Fruit fly (Drosophila melanogaster) whole organism, wandering third instar larva: ENCODE measurements around the gene CG6066.

ENCODE experiments used
- Abd-B ChIP-seq: fragments of >200 bp; optimal IDR thresholded peaks from 2 replicates; lab custom pipeline; 2017; ENCODE audit warnings: missing biosample characterization, missing genetic modification characterization
- CG32264 ChIP-seq: fragments of 200-800 bp; sonication (Bioruptor generic); optimal IDR thresholded peaks from 2 replicates; lab custom pipeline; 2016; ENCODE audit warnings: missing biosample characterization, missing genetic modification characterization
- CG9705 ChIP-seq: fragments of 200-800 bp; sonication (Bioruptor generic); optimal IDR thresholded peaks from 2 replicates; lab custom pipeline; 2018; ENCODE audit warnings: missing biosample characterization, mild to moderate bottlenecking, missing genetic modification characterization
- CrebA ChIP-seq: fragments of 200-800 bp; sonication (Bioruptor generic); optimal IDR thresholded peaks from 2 replicates; lab custom pipeline; 2016; ENCODE audit warnings: missing biosample characterization, mild to moderate bottlenecking, missing genetic modification characterization, borderline replicate concordance
- Dfd ChIP-seq: fragments of >200 bp; optimal IDR thresholded peaks from 2 replicates; lab custom pipeline; 2017; ENCODE audit warnings: missing biosample characterization, missing genetic modification characterization
- Dif ChIP-seq: fragments of 200-275, 200-300 bp; sonication (Bioruptor generic); optimal IDR thresholded peaks from 2 replicates; lab custom pipeline; 2018; ENCODE audit warnings: missing biosample characterization, missing genetic modification characterization; ENCODE audit not compliant: partially characterized antibody
- GATAd ChIP-seq: sonication (Bioruptor generic); optimal IDR thresholded peaks from 2 replicates; lab custom pipeline; 2016; ENCODE audit warnings: missing biosample characterization, missing genetic modification characterization
- HLH106 ChIP-seq: fragments of 200-800 bp; optimal IDR thresholded peaks from 3 replicates; lab custom pipeline; 2019; ENCODE audit warnings: missing biosample characterization, mild to moderate bottlenecking, missing genetic modification characterization, moderate library complexity
- Hnf4 ChIP-seq: fragments of 200-800 bp; sonication (Bioruptor generic); optimal IDR thresholded peaks from 2 replicates; lab custom pipeline; 2016; ENCODE audit warnings: missing biosample characterization, mild to moderate bottlenecking, missing genetic modification characterization
- Hr78 ChIP-seq: fragments of >200 bp; optimal IDR thresholded peaks from 2 replicates; lab custom pipeline; 2017; ENCODE audit warnings: missing biosample characterization, missing genetic modification characterization
- Hr83 ChIP-seq: fragments of 200-300 bp; sonication (Bioruptor generic); optimal IDR thresholded peaks from 2 replicates; lab custom pipeline; 2016; ENCODE audit warnings: missing biosample characterization, mild to moderate bottlenecking, missing genetic modification characterization, moderate library complexity; ENCODE audit not compliant: poor library complexity, severe bottlenecking
- Jra ChIP-seq: sonication (Bioruptor generic); optimal IDR thresholded peaks from 2 replicates; lab custom pipeline; 2016; ENCODE audit warnings: missing biosample characterization, missing genetic modification characterization
- Mio ChIP-seq: sonication (Bioruptor generic); optimal IDR thresholded peaks from 2 replicates; lab custom pipeline; 2016; ENCODE audit warnings: missing biosample characterization, missing genetic modification characterization
- Myc ChIP-seq: fragments of >200 bp; optimal IDR thresholded peaks from 2 replicates; lab custom pipeline; 2017
- N ChIP-seq: fragments of >200 bp; optimal IDR thresholded peaks from 2 replicates; lab custom pipeline; 2018; ENCODE audit warnings: missing biosample characterization, missing external identifiers, missing genetic modification characterization
- OdsH ChIP-seq: fragments of 200-800 bp; sonication (Bioruptor generic); optimal IDR thresholded peaks from 2 replicates; lab custom pipeline; 2016; ENCODE audit warnings: missing biosample characterization, mild to moderate bottlenecking, missing genetic modification characterization
- Rel ChIP-seq, 2 experiments: fragments of 200-800 bp; sonication (Bioruptor generic) in 1 of 2; optimal IDR thresholded peaks; 2 replicates in 1 of 2; 3 replicates in 1 of 2; lab custom pipeline; 2016 to 2019; ENCODE audit warnings: mild to moderate bottlenecking in 2 of 2, missing biosample characterization in 2 of 2, missing genetic modification characterization in 2 of 2, moderate library complexity in 1 of 2
- Sp1 ChIP-seq: fragments of 200-800 bp; sonication (Bioruptor generic); optimal IDR thresholded peaks from 3 replicates; lab custom pipeline; 2019; ENCODE audit warnings: missing biosample characterization, mild to moderate bottlenecking, missing genetic modification characterization, moderate library complexity
- Vsx2 ChIP-seq: fragments of 200-300, 225-300 bp; sonication (Bioruptor generic); optimal IDR thresholded peaks from 2 replicates; lab custom pipeline; 2018; ENCODE audit warnings: missing biosample characterization, missing genetic modification characterization; ENCODE audit not compliant: partially characterized antibody
- br ChIP-seq: fragments of 200-800 bp; sonication (Bioruptor generic); optimal IDR thresholded peaks from 2 replicates; lab custom pipeline; 2016; ENCODE audit warnings: missing biosample characterization, missing genetic modification characterization
- brk ChIP-seq: fragments of 200-800 bp; sonication (Bioruptor generic); optimal IDR thresholded peaks from 2 replicates; lab custom pipeline; 2016; ENCODE audit warnings: missing biosample characterization, mild to moderate bottlenecking, missing genetic modification characterization
- dl ChIP-seq, 2 experiments: fragments of 175-275, 200-275 bp in 1 of 2; fragments of 200-275 bp in 1 of 2; sonication (Bioruptor generic); optimal IDR thresholded peaks; lab custom pipeline; 2018; ENCODE audit warnings: mild to moderate bottlenecking in 2 of 2, missing biosample characterization in 2 of 2, missing genetic modification characterization in 2 of 2, moderate library complexity in 2 of 2; ENCODE audit not compliant: partially characterized antibody in 2 of 2, insufficient read depth in 1 of 2
- dsf ChIP-seq: sonication (Bioruptor generic); optimal IDR thresholded peaks from 2 replicates; lab custom pipeline; 2016; ENCODE audit warnings: missing biosample characterization, missing genetic modification characterization, borderline replicate concordance
- ey ChIP-seq: fragments of 200-800 bp; sonication (Bioruptor generic); optimal IDR thresholded peaks from 2 replicates; lab custom pipeline; 2016; ENCODE audit warnings: missing biosample characterization, missing genetic modification characterization
- foxo ChIP-seq, 2 experiments: fragments of 200-800 bp; sonication (Bioruptor generic); optimal IDR thresholded peaks; 2 replicates in 1 of 2; 3 replicates in 1 of 2; lab custom pipeline; 2016 to 2017; ENCODE audit warnings: missing biosample characterization in 2 of 2, missing genetic modification characterization in 2 of 2
- fru ChIP-seq: fragments of 200-800 bp; sonication (Bioruptor generic); optimal IDR thresholded peaks from 3 replicates; lab custom pipeline; 2016; ENCODE audit warnings: missing biosample characterization, mild to moderate bottlenecking, missing genetic modification characterization
- h ChIP-seq: fragments of 200-800 bp; sonication (Bioruptor generic); optimal IDR thresholded peaks from 3 replicates; lab custom pipeline; 2016; ENCODE audit warnings: missing biosample characterization, mild to moderate bottlenecking, missing genetic modification characterization
- jim ChIP-seq: fragments of 175-275, 200-325 bp; sonication (Bioruptor generic); optimal IDR thresholded peaks from 2 replicates; lab custom pipeline; 2016; ENCODE audit warnings: missing biosample characterization, mild to moderate bottlenecking, missing genetic modification characterization
- lola ChIP-seq: fragments of >200 bp; optimal IDR thresholded peaks from 2 replicates; lab custom pipeline; 2017; ENCODE audit warnings: missing biosample characterization, missing genetic modification characterization
- pan ChIP-seq: fragments of >200 bp; optimal IDR thresholded peaks from 2 replicates; lab custom pipeline; 2017
- psq ChIP-seq: fragments of 200-800 bp; sonication (Bioruptor generic); optimal IDR thresholded peaks from 3 replicates; lab custom pipeline; 2017; ENCODE audit warnings: missing biosample characterization, mild to moderate bottlenecking, missing genetic modification characterization, moderate library complexity
- rgr ChIP-seq: fragments of 200-800 bp; sonication (Bioruptor generic); optimal IDR thresholded peaks from 3 replicates; lab custom pipeline; 2016; ENCODE audit warnings: missing biosample characterization, mild to moderate bottlenecking, missing genetic modification characterization
- sage ChIP-seq: fragments of 200-800 bp; sonication (Bioruptor generic); optimal IDR thresholded peaks from 2 replicates; lab custom pipeline; 2016; ENCODE audit warnings: missing biosample characterization, mild to moderate bottlenecking, missing genetic modification characterization
- sv ChIP-seq: fragments of 200-800 bp; sonication (Bioruptor generic); optimal IDR thresholded peaks from 3 replicates; lab custom pipeline; 2016; ENCODE audit warnings: missing biosample characterization, missing genetic modification characterization
- tai ChIP-seq: sonication (Bioruptor generic); optimal IDR thresholded peaks from 2 replicates; lab custom pipeline; 2016; ENCODE audit warnings: missing biosample characterization, missing genetic modification characterization
- usp ChIP-seq: fragments of >200 bp; optimal IDR thresholded peaks from 2 replicates; lab custom pipeline; 2017; ENCODE audit warnings: missing biosample characterization, missing genetic modification characterization
- woc ChIP-seq: sonication (Bioruptor generic); optimal IDR thresholded peaks from 2 replicates; lab custom pipeline; 2016; ENCODE audit warnings: missing biosample characterization, mild to moderate bottlenecking, missing genetic modification characterization

The CG6066 gene

dm6 chr3R:27128723-27129122 lies 12.2 kb upstream of the CG6066 start:
- TF ChIP-seq Dif (GFP tag; lab: Kevin White, UChicago) (no peak), Rel (GFP tag; optimal IDR thresholded peaks at IDR 0.05; lab: Kevin White, UChicago) (no peak), Rel (tag; optimal IDR thresholded peaks at IDR 0.05; lab: Kevin White, UChicago) (peak; percentile 25), dl (GFP tag; optimal IDR thresholded peaks at IDR 0.05; lab: Kevin White, UChicago; ENCODE audit: insufficient read depth in 1 of 2, partially characterized antibody in 2 of 2) (no peak), h (GFP tag; lab: Kevin White, UChicago) (peak; percentile 17), Jra (GFP tag; lab: Kevin White, UChicago) (no peak)

DNA sequence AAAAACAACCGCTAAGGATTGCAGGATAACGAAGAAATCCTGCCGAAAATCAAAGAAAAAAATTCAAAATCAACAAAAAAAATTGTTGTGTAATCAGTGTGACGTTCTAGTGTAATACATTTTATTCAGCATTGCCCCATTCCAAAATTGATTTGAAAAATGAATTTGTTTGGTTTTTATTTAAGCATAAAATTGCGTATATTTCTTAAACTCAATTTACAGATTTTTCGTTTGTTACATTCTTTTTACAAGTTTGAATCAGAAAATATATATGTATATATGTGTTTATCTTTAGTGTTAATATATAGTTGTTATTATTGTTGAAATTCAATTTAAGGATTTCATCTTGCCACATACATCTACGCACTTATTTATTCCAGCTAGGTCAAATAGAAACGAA lies 8.1 kb upstream of the CG6066 start, which contains the start of gene CG6059:
CG6059 (minus strand) TSS at position 101 of the 400 bp plus-strand sequence.
- TF ChIP-seq ey (GFP tag; lab: Kevin White, UChicago) (no peak), Sp1 (GFP tag; lab: Kevin White, UChicago) (no peak), sage (GFP tag; lab: Kevin White, UChicago) (no peak), dl (GFP tag; optimal IDR thresholded peaks at IDR 0.05; lab: Kevin White, UChicago; ENCODE audit: insufficient read depth in 1 of 2, partially characterized antibody in 2 of 2) (no peak), Myc (lab: Kevin White, UChicago) (no peak)
- TF ChIP-seq, all 38 proteins: peak for 0

DNA sequence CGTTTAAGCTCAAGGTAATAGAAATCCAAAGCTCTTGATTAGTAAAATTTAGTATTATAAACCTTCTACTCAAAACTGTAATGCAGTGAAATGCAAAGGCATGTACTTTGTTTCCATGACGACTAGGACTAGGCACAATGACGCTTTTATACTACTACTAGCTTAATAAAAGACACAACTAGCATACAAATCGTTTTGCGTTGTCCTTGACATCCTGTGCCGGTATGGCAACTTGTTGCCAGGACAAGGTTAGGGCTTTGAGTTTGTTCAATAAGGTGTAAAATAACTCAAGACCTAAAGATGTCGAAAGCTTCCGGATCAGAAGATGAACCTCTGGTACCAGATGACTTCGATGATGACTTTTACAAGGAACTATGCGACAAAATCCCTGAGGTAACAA lies 1.8 kb upstream of the CG6066 start, which contains the start of gene CG5882:
CG5882 (plus strand) TSS at position 301 of the 400 bp plus-strand sequence.
- TF ChIP-seq lola (GFP tag; lab: Kevin White, UChicago) = no peak
- TF ChIP-seq pan = no peak
- TF ChIP-seq GATAd (GFP tag; lab: Kevin White, UChicago) = no peak
- no peak for TF ChIP-seq fru (GFP tag; lab: Kevin White, UChicago)
- no peak for TF ChIP-seq woc (GFP tag; lab: Kevin White, UChicago)
- no peak for TF ChIP-seq CG9705 (GFP tag; lab: Kevin White, UChicago)
- no peak for TF ChIP-seq Hnf4 (GFP tag; lab: Kevin White, UChicago)
- no peak for TF ChIP-seq HLH106
- TF ChIP-seq dsf (GFP tag; lab: Kevin White, UChicago) = no peak
- TF ChIP-seq tai = no peak
- no peak for TF ChIP-seq Abd-B
- no peak for TF ChIP-seq Hr83 (GFP tag; lab: Kevin White, UChicago)
- no peak for TF ChIP-seq sage (GFP tag; lab: Kevin White, UChicago)

DNA sequence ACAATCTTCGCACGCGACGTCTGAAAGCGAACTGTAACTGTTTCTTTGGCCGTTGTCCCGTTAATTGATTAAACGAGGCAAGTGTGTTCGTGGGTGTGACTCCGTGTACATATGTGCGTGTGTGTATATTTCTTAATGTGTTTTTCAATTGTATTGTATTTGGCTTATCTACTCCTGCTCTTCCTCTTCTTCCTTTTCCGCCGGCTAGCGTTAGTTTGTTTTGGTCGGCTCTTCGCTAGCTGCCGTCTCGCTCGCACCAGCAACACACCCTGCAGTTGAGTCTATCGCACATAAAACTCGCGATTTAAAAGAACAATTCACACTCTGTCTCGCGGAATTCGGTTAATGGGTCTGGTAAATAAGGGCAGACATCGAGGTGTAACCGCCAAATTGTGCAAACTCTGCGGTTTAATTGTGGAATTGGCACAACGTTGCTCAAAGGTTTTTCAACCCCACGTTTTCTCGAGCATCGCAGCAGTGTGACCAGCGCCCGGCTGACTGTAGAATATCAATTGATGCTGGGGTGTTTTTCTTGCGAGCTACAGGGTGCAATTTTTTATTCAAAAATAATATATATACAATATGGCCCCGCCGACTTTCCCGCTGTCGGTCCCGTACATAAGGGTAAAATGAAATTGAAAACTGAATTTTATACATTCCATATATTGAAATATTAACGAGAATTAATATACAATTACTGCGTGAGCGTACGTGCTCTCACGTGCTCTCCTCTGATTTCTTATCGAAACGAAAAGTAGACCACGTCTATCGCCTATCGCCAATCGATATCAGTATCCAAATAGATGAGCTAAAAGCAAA lies 4.5 kb downstream of the CG6066 start, which contains the start of the genes gb and CG5815:
gb (minus strand) TSS at position 487 of the 819 bp plus-strand sequence.
CG5815 (plus strand) TSS at position 783 of the 819 bp plus-strand sequence.
- TF ChIP-seq sage (GFP tag; lab: Kevin White, UChicago) = no peak
- no peak for TF ChIP-seq lola (GFP tag; lab: Kevin White, UChicago)
- no peak for TF ChIP-seq Jra (GFP tag; lab: Kevin White, UChicago)
- peak; percentile 76 for TF ChIP-seq Rel (GFP tag; optimal IDR thresholded peaks at IDR 0.05; lab: Kevin White, UChicago)
- TF ChIP-seq Rel (tag; optimal IDR thresholded peaks at IDR 0.05; lab: Kevin White, UChicago) = peak; percentile 67
- peak; percentile 76 for TF ChIP-seq Mio (GFP tag; lab: Kevin White, UChicago)
- no peak for TF ChIP-seq woc (GFP tag; lab: Kevin White, UChicago)
- TF ChIP-seq CG32264 (GFP tag; lab: Kevin White, UChicago) = peak; percentile 66
- TF ChIP-seq rgr (GFP tag; lab: Kevin White, UChicago) = peak; percentile 92
- no peak for TF ChIP-seq dsf (GFP tag; lab: Kevin White, UChicago)
- TF ChIP-seq Hr78 (GFP tag; lab: Kevin White, UChicago) = no peak
- TF ChIP-seq sv = peak; percentile 88
- peak; percentile 90 for TF ChIP-seq br
- TF ChIP-seq tai = no peak
- TF ChIP-seq HLH106 = peak; percentile 93
- TF ChIP-seq foxo (GFP tag; optimal IDR thresholded peaks at IDR 0.05; lab: Kevin White, UChicago) = peak; percentile 35 to 92
- peak; percentile 98 for TF ChIP-seq psq
- no peak for TF ChIP-seq Hnf4 (GFP tag; lab: Kevin White, UChicago)
- TF ChIP-seq h (GFP tag; lab: Kevin White, UChicago) = peak; percentile 92
- no peak for TF ChIP-seq Dif (GFP tag; lab: Kevin White, UChicago)
- TF ChIP-seq CrebA (GFP tag; lab: Kevin White, UChicago) = no peak
- TF ChIP-seq fru (GFP tag; lab: Kevin White, UChicago) = peak; percentile 87
- TF ChIP-seq pan = no peak
- peak; percentile 84 for TF ChIP-seq CG9705 (GFP tag; lab: Kevin White, UChicago)
- no peak for TF ChIP-seq Dfd (GFP tag; lab: Kevin White, UChicago)
- TF ChIP-seq GATAd (GFP tag; lab: Kevin White, UChicago) = peak; percentile 7
- peak; percentile 91 for TF ChIP-seq Hr83 (GFP tag; lab: Kevin White, UChicago)
- no peak for TF ChIP-seq usp
- TF ChIP-seq N (GFP tag; lab: Kevin White, UChicago) = no peak
- TF ChIP-seq Vsx2 (GFP tag; lab: Kevin White, UChicago) = no peak
- TF ChIP-seq OdsH (GFP tag; lab: Kevin White, UChicago) = peak; percentile 89
- no peak for TF ChIP-seq Myc (lab: Kevin White, UChicago)
- peak; percentile 88 for TF ChIP-seq Sp1 (GFP tag; lab: Kevin White, UChicago)
- no peak for TF ChIP-seq brk (GFP tag; lab: Kevin White, UChicago)
- no peak for TF ChIP-seq Abd-B
- TF ChIP-seq ey (GFP tag; lab: Kevin White, UChicago) = peak; percentile 87
- TF ChIP-seq jim (GFP tag; lab: Kevin White, UChicago) = no peak
